Fruit fly (Drosophila melanogaster) whole organism, pupa: ENCODE data around the gene CG6398.

Source experiments
- CG10348 ChIP-seq: fragments of 200-800 bp; sonication (Bioruptor generic); IDR thresholded peaks from 2 replicates; pipeline ENCODE4 v1.3.6; 2022; ENCODE audit warnings: missing biosample characterization, missing genetic modification characterization
- CG12605 ChIP-seq: fragments of 200-800 bp; sonication (Bioruptor generic); IDR thresholded peaks from 2 replicates; pipeline ENCODE4 v1.3.6; 2022; ENCODE audit warnings: missing biosample characterization, missing genetic modification characterization
- CG13204 ChIP-seq: fragments of 200-800 bp; sonication (Bioruptor generic); optimal IDR thresholded peaks from 2 replicates; lab custom pipeline; 2018; ENCODE audit warnings: missing biosample characterization, mild to moderate bottlenecking, missing genetic modification characterization, moderate library complexity
- CG14655 ChIP-seq: fragments of 200-800 bp; sonication (Bioruptor generic); optimal IDR thresholded peaks from 3 replicates; lab custom pipeline; 2017; ENCODE audit warnings: mild to moderate bottlenecking, missing biosample characterization, missing genetic modification reagents, missing genetic modification characterization
- CG15710 ChIP-seq: fragments of 200-800 bp; sonication (Bioruptor generic); optimal IDR thresholded peaks from 2 replicates; lab custom pipeline; 2018; ENCODE audit warnings: missing biosample characterization, mild to moderate bottlenecking, missing genetic modification characterization, moderate library complexity
- CG17806 ChIP-seq: fragments of 200-800 bp; sonication (Bioruptor generic); optimal IDR thresholded peaks from 2 replicates; lab custom pipeline; 2018; ENCODE audit warnings: missing biosample characterization, mild to moderate bottlenecking, missing genetic modification characterization, moderate library complexity
- CG32121 ChIP-seq: fragments of 200-800 bp; sonication (Bioruptor generic); IDR thresholded peaks from 2 replicates; pipeline ENCODE4 v1.3.6; 2022; ENCODE audit warnings: missing biosample characterization, missing genetic modification characterization
- CG34367 ChIP-seq: fragments of 200-800 bp; sonication (Bioruptor generic); optimal IDR thresholded peaks from 2 replicates; lab custom pipeline; 2018; ENCODE audit warnings: missing biosample characterization, mild to moderate bottlenecking, missing genetic modification characterization
- CG4496 ChIP-seq: fragments of 200-800 bp; sonication (Bioruptor generic); IDR thresholded peaks from 3 replicates; pipeline ENCODE4 v1.3.6; 2022; ENCODE audit warnings: missing biosample characterization, missing genetic modification characterization
- CG8159 ChIP-seq: fragments of 200-800 bp; sonication (Bioruptor generic); optimal IDR thresholded peaks from 3 replicates; lab custom pipeline; 2018; ENCODE audit warnings: missing biosample characterization, mild to moderate bottlenecking, missing genetic modification characterization, moderate library complexity
- CG8301 ChIP-seq: fragments of 200-800 bp; sonication (Bioruptor generic); optimal IDR thresholded peaks from 2 replicates; lab custom pipeline; 2018; ENCODE audit warnings: missing biosample characterization, mild to moderate bottlenecking, missing genetic modification characterization
- CG9948 ChIP-seq: fragments of 200-800 bp; sonication (Bioruptor generic); optimal IDR thresholded peaks from 2 replicates; lab custom pipeline; 2018; ENCODE audit warnings: missing biosample characterization, mild to moderate bottlenecking, missing genetic modification characterization, moderate library complexity
- D1 ChIP-seq: fragments of 200-800 bp; sonication (Bioruptor generic); optimal IDR thresholded peaks from 2 replicates; lab custom pipeline; 2018; ENCODE audit warnings: missing biosample characterization, mild to moderate bottlenecking, missing genetic modification characterization, moderate library complexity
- EcR ChIP-seq: fragments of 200-800 bp; sonication (Bioruptor generic); optimal IDR thresholded peaks from 3 replicates; lab custom pipeline; 2019; ENCODE audit warnings: missing biosample characterization, missing genetic modification characterization, mild to moderate bottlenecking, moderate library complexity, missing genetic modification reagents
- Ets98B ChIP-seq: fragments of 200-800 bp; sonication (Bioruptor generic); IDR thresholded peaks from 2 replicates; pipeline ENCODE4 v1.3.6; 2022; ENCODE audit warnings: missing biosample characterization, missing genetic modification characterization
- Pif1A ChIP-seq: fragments of 200-800 bp; sonication (Bioruptor generic); optimal IDR thresholded peaks from 3 replicates; lab custom pipeline; 2016; ENCODE audit warnings: missing biosample characterization, missing genetic modification characterization
- Pif1B ChIP-seq: fragments of 200-800 bp; sonication (Bioruptor generic); optimal IDR thresholded peaks from 3 replicates; lab custom pipeline; 2016; ENCODE audit warnings: missing biosample characterization, missing genetic modification characterization
- Snoo ChIP-seq: fragments of 200-800 bp; sonication (Bioruptor generic); optimal IDR thresholded peaks from 3 replicates; lab custom pipeline; 2017; ENCODE audit warnings: missing biosample characterization, mild to moderate bottlenecking, missing genetic modification characterization, inconsistent platforms
- fd96Ca ChIP-seq: fragments of 200-800 bp; sonication (Bioruptor generic); IDR thresholded peaks from 3 replicates; pipeline ENCODE4 v1.3.6; 2022; ENCODE audit warnings: missing biosample characterization, missing genetic modification characterization
- gl ChIP-seq: fragments of 200-800 bp; sonication (Bioruptor generic); optimal IDR thresholded peaks from 2 replicates; lab custom pipeline; 2018; ENCODE audit warnings: missing biosample characterization, mild to moderate bottlenecking, missing genetic modification characterization
- rn ChIP-seq: fragments of 200-800 bp; sonication (Bioruptor generic); IDR thresholded peaks from 2 replicates; pipeline ENCODE4 v1.3.6; 2022; ENCODE audit warnings: missing biosample characterization, missing genetic modification characterization

CG6398 gene

DNA sequence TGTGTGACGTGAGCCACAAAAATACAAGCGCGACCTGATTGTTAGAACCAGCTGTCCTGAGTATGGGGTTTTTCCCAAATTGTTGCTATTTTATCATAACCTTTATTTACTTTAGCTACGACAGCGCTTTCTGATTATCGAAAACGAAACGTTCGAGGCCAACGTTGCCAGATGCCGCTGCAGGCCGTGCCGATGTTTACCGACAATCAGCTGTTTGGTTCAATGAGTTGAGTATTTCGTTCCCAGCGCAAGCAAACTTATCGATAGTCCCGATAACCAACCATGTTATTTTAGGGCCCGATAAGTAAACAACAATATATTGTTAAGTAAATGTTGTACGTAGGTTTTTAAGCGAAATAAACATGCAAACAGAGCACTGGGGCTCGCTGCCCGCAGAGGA is 19.6 kb downstream of the CG6398 start, which contains the start of the genes CG15814 and Spt7:
TSS of gene CG15814 (minus strand) at position 164 of the 400 bp plus-strand sequence.
TSS of gene Spt7 (plus strand) at position 282 of the 400 bp plus-strand sequence.
- TF ChIP-seq EcR (GFP tag; lab: Kevin White, UChicago) (peak; percentile 7), CG8301 (tag; lab: Kevin White, UChicago) (no peak), Snoo (tag; lab: Kevin White, UChicago) (peak; percentile 21), CG17806 (tag; lab: Kevin White, UChicago) (no peak), CG12605 (no peak), D1 (tag; lab: Kevin White, UChicago) (no peak), CG10348 (GFP tag; lab: Robert Waterston, UW) (no peak), CG14655 (GFP tag; lab: Kevin White, UChicago) (no peak), fd96Ca (GFP tag; lab: Robert Waterston, UW) (peak; percentile 20; the same call in 1 of the 3 replicates), CG4496 (GFP tag; lab: Robert Waterston, UW) (peak; percentile 28; the same call in 1 of the 3 replicates), rn (GFP tag; lab: Robert Waterston, UW) (no peak), gl (tag; lab: Kevin White, UChicago) (no peak), Pif1B (no peak)

DNA sequence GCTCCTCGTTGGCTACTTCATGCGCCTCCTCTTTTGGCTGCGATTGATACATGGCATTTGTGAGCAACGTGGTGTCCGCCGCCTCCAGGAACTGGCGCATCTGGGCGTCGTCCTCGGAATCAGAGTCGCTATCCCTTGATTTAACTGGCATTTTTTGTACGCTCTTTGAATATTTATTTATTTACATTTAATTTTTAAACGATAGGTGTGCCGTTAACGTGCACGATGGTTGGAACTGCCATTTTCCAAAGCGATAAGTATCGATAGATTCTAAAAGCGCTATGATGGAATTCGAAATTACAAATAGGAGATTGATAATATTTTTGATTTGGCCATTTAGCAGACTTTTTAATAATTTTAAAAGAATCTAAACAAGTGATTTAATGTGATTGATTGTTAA is 21.8 kb downstream of the CG6398 start, which contains the start of gene CG32554:
TSS of gene CG32554 (minus strand) at position 229 of the 400 bp plus-strand sequence.
- no peak for TF ChIP-seq CG12605
- TF ChIP-seq CG10348 (GFP tag; lab: Robert Waterston, UW): no peak
- no peak for TF ChIP-seq CG9948 (tag; lab: Kevin White, UChicago)
- TF ChIP-seq CG8301 (tag; lab: Kevin White, UChicago): no peak
- TF ChIP-seq CG34367 (tag; lab: Kevin White, UChicago): no peak
- no peak for TF ChIP-seq fd96Ca (GFP tag; lab: Robert Waterston, UW)
- no peak for TF ChIP-seq Pif1B
- no peak for TF ChIP-seq Pif1A
- TF ChIP-seq CG8159 (tag; lab: Kevin White, UChicago): no peak
- no peak for TF ChIP-seq EcR (GFP tag; lab: Kevin White, UChicago)
- no peak for TF ChIP-seq Snoo (tag; lab: Kevin White, UChicago)

DNA sequence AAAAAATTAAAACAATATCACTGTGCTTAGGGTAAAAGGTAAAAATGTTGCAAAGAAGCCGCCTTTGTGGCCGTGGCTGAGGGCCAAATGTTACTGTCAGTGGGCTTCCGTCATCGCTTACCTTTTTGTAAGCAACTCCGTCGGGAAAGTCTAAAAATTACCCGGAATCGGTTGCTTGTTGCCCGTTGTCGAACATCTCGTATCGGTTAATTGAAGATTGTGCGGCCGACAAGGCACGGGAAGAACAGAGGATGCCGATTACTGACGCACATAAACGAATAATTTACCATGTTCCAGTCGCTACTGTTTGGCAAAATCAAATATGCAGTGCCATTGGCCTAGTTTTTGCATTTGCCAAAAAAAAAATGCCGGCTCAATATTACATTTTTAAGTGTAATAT is 25.4 kb downstream of the CG6398 start, which contains the start of gene Mco4:
TSS of gene Mco4 (minus strand) at position 101 of the 400 bp plus-strand sequence.
- TF ChIP-seq Ets98B (GFP tag; lab: Robert Waterston, UW) (no peak), Pif1B (no peak), CG34367 (tag; lab: Kevin White, UChicago) (no peak), CG8159 (tag; lab: Kevin White, UChicago) (no peak), gl (tag; lab: Kevin White, UChicago) (no peak), CG9948 (tag; lab: Kevin White, UChicago) (no peak), fd96Ca (GFP tag; lab: Robert Waterston, UW) (no peak), CG14655 (GFP tag; lab: Kevin White, UChicago) (no peak), Pif1A (no peak), CG4496 (GFP tag; lab: Robert Waterston, UW) (no peak)

DNA sequence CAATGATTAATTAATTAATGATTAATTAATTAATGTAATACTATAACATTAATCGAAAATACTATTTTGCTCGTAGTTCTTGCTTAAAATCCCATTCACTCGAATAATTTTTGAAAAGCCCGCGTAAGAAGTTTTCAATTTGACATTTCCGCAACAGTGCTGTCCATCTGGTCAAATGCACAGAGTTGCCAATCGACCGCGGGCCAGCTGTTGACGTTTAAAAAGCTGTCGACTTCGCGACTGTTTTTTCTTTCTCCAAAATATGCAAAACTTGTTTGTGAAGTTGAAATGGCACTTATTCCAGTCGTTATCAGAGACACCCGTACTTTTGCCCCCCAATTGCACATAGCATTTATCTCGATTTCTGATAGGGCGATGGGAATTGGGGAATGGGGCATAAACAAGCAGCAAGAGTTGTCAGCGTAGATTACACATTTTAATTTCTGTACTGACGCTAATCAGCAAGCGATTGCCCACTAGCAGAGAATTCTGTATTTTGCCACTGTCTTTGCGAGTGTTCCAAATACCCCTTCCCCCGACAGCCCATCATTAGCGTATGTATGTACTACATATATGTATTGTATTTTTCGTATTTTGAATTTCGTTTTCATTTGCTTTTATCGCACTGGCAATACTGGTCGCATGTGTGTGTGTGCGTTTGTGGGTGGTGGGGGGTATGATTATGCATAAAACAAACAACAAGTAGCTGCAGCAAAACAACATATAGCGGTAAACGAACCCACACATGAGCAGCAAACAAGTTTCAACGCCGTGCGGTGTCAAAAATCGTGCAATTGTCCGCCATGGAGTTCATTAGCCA is 26.0 kb downstream of the CG6398 start, which contains the start of gene Srx:
TSS of gene Srx (plus strand) at position 517 of the 820 bp plus-strand sequence.
- no peak for TF ChIP-seq Pif1B
- no peak for TF ChIP-seq CG14655 (GFP tag; lab: Kevin White, UChicago)
- TF ChIP-seq CG32121 (GFP tag; lab: Robert Waterston, UW): peak; percentile 35; the same call in 1 of the 2 replicates
- TF ChIP-seq CG34367 (tag; lab: Kevin White, UChicago): peak; percentile 1
- peak; percentile 37; the same call in 1 of the 2 replicates for TF ChIP-seq Ets98B (GFP tag; lab: Robert Waterston, UW)
- peak; percentile 36; the same call in 1 of the 3 replicates for TF ChIP-seq fd96Ca (GFP tag; lab: Robert Waterston, UW)
- peak; percentile 65; the same call in 1 of the 3 replicates for TF ChIP-seq CG4496 (GFP tag; lab: Robert Waterston, UW)
- TF ChIP-seq EcR (GFP tag; lab: Kevin White, UChicago): peak; percentile 56
- peak; percentile 23 for TF ChIP-seq CG15710 (tag; lab: Kevin White, UChicago)
- TF ChIP-seq CG9948 (tag; lab: Kevin White, UChicago): peak; percentile 1
- TF ChIP-seq CG8159 (tag; lab: Kevin White, UChicago): peak; percentile 20
- TF ChIP-seq, all 21 proteins: peak for 9

DNA sequence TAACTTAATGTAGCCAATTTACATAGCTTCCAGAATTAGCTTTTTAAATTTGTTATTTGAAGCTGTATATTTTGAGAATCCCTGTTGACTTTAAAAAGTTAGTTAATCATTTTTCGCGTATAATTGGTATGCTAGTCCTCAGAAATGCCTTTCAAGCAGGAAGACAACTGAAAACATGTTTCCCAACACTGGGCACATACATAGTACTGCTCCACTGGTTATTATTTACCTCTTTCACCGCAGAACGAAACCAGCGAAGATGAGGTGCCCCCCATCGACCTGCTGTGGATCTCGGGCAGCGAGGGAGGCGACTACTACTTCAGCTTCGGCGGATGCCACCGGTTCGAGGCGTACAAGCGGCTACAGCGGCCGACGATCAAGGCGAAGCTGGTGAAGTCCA is 27.2 kb downstream of the CG6398 start:
- TF ChIP-seq CG32121 (GFP tag; lab: Robert Waterston, UW) (no peak), Snoo (tag; lab: Kevin White, UChicago) (no peak), CG13204 (GFP tag; lab: Kevin White, UChicago) (no peak), EcR (GFP tag; lab: Kevin White, UChicago) (no peak), gl (tag; lab: Kevin White, UChicago) (no peak), Pif1B (no peak), CG12605 (no peak), fd96Ca (GFP tag; lab: Robert Waterston, UW) (no peak)

DNA sequence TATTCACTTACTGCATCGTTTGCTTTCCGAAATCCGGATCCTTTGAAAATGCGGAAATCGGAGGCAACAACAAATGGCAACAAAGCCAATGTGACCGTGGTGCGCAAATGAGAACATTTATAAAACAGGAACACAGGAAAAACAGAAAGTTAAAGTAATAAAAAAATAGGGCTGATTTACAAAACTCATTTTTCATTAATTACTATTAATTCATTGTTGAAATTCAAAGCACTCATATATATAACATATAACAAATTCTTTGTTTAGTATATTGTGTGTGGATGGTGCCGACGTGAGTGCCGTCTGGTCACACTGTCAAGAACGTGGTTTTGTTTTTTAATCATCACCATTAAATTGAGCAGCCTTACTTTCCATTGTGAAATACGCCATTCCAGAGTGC is 30.1 kb downstream of the CG6398 start, which contains the start of the genes Arp8 and CG6769:
TSS of gene Arp8 (minus strand) at position 90 of the 400 bp plus-strand sequence.
TSS of gene CG6769 (plus strand) at position 292 of the 400 bp plus-strand sequence.
- no peak for TF ChIP-seq gl (tag; lab: Kevin White, UChicago)
- TF ChIP-seq CG13204 (GFP tag; lab: Kevin White, UChicago): no peak
- no peak for TF ChIP-seq Snoo (tag; lab: Kevin White, UChicago)
- no peak for TF ChIP-seq CG8159 (tag; lab: Kevin White, UChicago)
- TF ChIP-seq CG15710 (tag; lab: Kevin White, UChicago): no peak
- TF ChIP-seq CG4496 (GFP tag; lab: Robert Waterston, UW): no peak
- no peak for TF ChIP-seq rn (GFP tag; lab: Robert Waterston, UW)
- TF ChIP-seq Pif1B: no peak
- no peak for TF ChIP-seq Ets98B (GFP tag; lab: Robert Waterston, UW)
- no peak for TF ChIP-seq D1 (tag; lab: Kevin White, UChicago)
- TF ChIP-seq CG34367 (tag; lab: Kevin White, UChicago): no peak
- no peak for TF ChIP-seq CG14655 (GFP tag; lab: Kevin White, UChicago)
- TF ChIP-seq CG17806 (tag; lab: Kevin White, UChicago): no peak
- no peak for TF ChIP-seq CG9948 (tag; lab: Kevin White, UChicago)
- TF ChIP-seq CG8301 (tag; lab: Kevin White, UChicago): no peak
- no peak for TF ChIP-seq EcR (GFP tag; lab: Kevin White, UChicago)
- TF ChIP-seq fd96Ca (GFP tag; lab: Robert Waterston, UW): no peak
